Worm (Caenorhabditis elegans): ENCODE measurements around the gene jmjd-2.

Gene jmjd-2

ce11 chrII:14249489-14249888 is 6.1 kb upstream of the jmjd-2 start:
- TF ChIP-seq W03F9.2 (tag; optimal IDR thresholded peaks at IDR 0.05), result peak; percentile 10
- TF ChIP-seq dao-5 (tag; optimal IDR thresholded peaks at IDR 0.05), result no peak

DNA sequence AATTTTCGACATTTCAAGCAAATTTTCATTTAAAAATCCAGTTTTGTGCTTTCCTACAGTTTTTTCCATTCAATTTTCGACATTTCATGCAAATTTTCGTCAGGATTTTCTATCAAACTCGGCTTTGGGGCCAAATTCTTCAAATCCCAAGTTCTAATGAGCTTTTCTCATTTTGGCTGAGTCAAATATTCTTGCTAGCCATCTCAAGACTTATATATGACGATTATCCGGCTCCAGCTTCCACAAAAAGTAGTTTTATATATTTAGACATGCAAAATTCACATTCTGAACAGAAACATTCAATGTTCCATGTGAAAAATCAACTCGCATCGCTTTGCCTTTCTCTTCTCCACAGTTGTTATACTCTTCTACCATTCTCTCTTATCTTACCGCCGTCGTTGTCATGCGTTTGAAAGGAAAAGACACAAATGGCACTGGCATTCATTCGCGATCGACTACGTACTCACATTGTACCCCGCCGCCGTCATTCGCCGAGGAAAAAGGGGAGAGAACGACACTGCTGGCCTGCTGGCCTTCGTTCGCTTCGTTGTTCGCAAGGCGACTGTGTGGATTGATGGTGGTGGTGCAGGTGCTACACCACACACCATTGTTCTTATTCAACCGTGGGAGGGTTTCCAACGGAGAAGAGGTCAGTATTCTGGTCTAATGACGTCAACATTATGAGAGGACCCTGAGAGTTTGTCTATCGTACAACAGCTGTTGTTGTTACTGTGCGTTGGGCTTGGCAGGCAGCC is 4.5 kb upstream of the jmjd-2 start:
- no peak for TF ChIP-seq him-1 (tag; optimal IDR thresholded peaks at IDR 0.05)
- no peak for TF ChIP-seq dao-5 (tag; optimal IDR thresholded peaks at IDR 0.05)
- TF ChIP-seq W03F9.2 (tag; optimal IDR thresholded peaks at IDR 0.05), result no peak

- TF ChIP-seq dao-5 (tag; optimal IDR thresholded peaks at IDR 0.05) (no peak), him-1 (tag; optimal IDR thresholded peaks at IDR 0.05) (no peak), W03F9.2 (tag; optimal IDR thresholded peaks at IDR 0.05) (no peak)
Observed at ce11 chrII:14247227-14247626, 3.8 kb upstream of the jmjd-2 start.

ce11 chrII:14244457-14245254 is 1.3 kb upstream of the jmjd-2 start:
- TF ChIP-seq dao-5 (tag; optimal IDR thresholded peaks at IDR 0.05) (no peak), him-1 (tag; optimal IDR thresholded peaks at IDR 0.05) (no peak), W03F9.2 (tag; optimal IDR thresholded peaks at IDR 0.05) (peak; percentile 37)

DNA sequence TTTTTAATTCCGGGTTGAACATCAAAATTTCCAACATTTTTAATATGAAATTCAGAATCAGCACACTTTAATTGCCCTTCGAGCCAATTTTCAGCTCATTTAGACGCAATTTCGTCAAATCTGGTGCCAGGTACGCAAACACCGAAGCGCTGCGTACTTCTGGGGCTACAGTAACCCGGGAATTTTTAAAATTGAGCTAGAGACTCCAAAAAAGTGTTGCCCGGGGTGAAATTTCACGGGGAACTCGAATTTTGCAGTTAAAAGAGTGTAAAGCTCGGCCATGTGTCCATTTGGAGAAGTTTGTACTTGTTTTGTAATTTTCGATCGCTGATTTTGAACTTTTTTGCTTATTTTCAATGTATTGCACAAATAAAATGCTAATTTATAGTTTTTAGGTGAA is 1.1 kb downstream of the jmjd-2 start:
- no peak for TF ChIP-seq W03F9.2 (tag; optimal IDR thresholded peaks at IDR 0.05)
- no peak for TF ChIP-seq dao-5 (tag; optimal IDR thresholded peaks at IDR 0.05)
- TF ChIP-seq him-1 (tag; optimal IDR thresholded peaks at IDR 0.05), result no peak

ce11 chrII:14239924-14240323 is 3.5 kb downstream of the jmjd-2 start:
- TF ChIP-seq dao-5 (tag; optimal IDR thresholded peaks at IDR 0.05) (no peak), W03F9.2 (tag; optimal IDR thresholded peaks at IDR 0.05) (no peak), him-1 (tag; optimal IDR thresholded peaks at IDR 0.05) (no peak)

DNA sequence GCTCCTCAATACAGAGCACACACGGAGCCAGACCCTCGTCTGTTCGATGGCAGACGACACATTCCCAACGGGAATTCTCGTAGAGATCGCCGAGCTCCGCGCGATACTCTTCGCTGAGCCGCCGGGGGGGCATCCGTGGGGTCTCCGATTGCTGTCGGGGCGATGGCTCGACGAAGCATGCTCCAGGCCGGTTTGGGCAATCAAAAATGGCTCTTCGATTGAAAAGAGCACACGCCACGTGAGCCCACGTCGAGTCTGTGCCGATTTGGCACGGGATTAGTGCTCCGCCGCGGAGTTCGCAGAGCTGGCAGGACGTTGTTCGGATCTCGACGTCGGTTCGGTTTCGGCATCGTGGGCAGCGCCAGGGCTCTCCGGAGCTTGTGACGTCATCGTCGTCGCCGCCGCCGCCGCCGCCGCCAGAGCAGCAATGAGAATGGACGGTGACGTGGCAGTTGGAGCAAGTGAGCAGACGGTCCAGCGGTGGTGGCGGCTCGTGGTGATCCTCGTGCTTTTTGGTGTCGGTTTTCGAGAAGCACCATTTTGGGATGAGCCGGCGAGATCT is 6.1 kb downstream of the jmjd-2 start:
- TF ChIP-seq him-1 (tag; optimal IDR thresholded peaks at IDR 0.05) (no peak), W03F9.2 (tag; optimal IDR thresholded peaks at IDR 0.05) (no peak), dao-5 (tag; optimal IDR thresholded peaks at IDR 0.05) (no peak)

- TF ChIP-seq W03F9.2 (tag; optimal IDR thresholded peaks at IDR 0.05) (no peak), him-1 (tag; optimal IDR thresholded peaks at IDR 0.05) (no peak), dao-5 (tag; optimal IDR thresholded peaks at IDR 0.05) (no peak)
Observed at ce11 chrII:14236569-14236968, 6.8 kb downstream of the jmjd-2 start.

DNA sequence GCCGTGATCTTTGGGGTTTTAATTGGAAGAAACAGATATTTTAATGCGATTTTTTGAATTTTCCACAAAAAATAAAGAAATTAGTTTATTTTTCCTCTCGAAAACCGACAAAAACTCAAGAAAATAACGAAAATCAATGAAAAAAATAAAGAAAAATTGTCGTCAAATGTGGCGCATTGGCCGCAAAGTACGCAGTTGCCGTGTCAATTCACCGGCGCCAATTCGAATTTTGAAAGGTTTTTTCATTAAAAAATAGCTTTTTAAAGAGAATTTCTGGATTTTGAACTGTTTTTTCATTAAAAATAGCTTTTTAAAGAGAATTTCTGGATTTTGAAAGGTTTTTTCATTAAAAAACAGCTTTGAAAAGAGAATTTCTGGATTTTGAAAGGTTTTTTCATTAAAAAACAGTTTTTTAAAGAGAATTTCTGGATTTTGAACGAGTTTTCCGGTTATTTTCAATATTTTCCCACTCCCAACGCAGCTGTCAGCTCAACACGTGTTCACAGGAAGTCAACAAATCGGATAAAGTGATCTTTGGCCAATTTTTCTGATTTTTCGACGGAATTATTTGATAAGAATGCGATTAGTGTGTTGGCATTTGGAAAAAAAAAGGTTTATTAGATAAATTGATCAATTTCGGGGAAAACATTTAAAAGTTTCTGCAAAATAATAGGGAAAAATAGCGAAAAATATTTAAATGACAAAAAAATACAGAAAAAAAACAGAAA is 8.9 kb downstream of the jmjd-2 start:
- TF ChIP-seq him-1 (tag; optimal IDR thresholded peaks at IDR 0.05) (no peak), W03F9.2 (tag; optimal IDR thresholded peaks at IDR 0.05) (no peak), dao-5 (tag; optimal IDR thresholded peaks at IDR 0.05) (no peak)

ce11 chrII:14233879-14234278 is 9.5 kb downstream of the jmjd-2 start, which contains the start of gene men-1:
men-1 (minus strand) TSS chrII:14234120.
- TF ChIP-seq dao-5 (tag; optimal IDR thresholded peaks at IDR 0.05), result no peak
- no peak for TF ChIP-seq him-1 (tag; optimal IDR thresholded peaks at IDR 0.05)
- TF ChIP-seq W03F9.2 (tag; optimal IDR thresholded peaks at IDR 0.05), result no peak

DNA sequence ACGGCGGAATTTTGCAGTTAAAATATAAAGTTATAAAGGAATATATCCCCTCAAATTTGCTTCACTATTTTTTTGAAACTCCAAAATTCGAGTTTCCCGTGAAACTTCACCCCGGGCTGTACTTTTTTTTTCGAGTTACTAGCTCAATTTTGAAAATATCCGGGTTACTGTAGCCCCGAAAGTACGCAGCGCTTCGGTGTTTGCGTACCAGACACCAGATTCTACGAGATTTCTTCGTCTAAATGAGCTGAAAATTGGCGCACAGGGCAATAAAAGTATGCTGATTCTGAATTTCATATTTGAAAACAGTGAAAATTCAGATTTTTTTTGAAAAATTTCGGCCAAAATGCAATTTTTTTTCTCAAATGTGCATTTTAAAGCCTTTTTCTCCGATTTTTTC is 12.5 kb downstream of the jmjd-2 start:
- TF ChIP-seq dao-5 (tag; optimal IDR thresholded peaks at IDR 0.05) (no peak), him-1 (tag; optimal IDR thresholded peaks at IDR 0.05) (no peak), W03F9.2 (tag; optimal IDR thresholded peaks at IDR 0.05) (no peak)

- no peak for TF ChIP-seq him-1 (tag; optimal IDR thresholded peaks at IDR 0.05)
- no peak for TF ChIP-seq W03F9.2 (tag; optimal IDR thresholded peaks at IDR 0.05)
- no peak for TF ChIP-seq dao-5 (tag; optimal IDR thresholded peaks at IDR 0.05)
Observed at ce11 chrII:14230075-14230474, 13.3 kb downstream of the jmjd-2 start.

ce11 chrII:14226175-14226574 is 17.2 kb downstream of the jmjd-2 start, which contains the start of gene Y48B6A.13:
Y48B6A.13 (minus strand) TSS chrII:14226275.
- TF ChIP-seq W03F9.2 (tag; optimal IDR thresholded peaks at IDR 0.05) (no peak), dao-5 (tag; optimal IDR thresholded peaks at IDR 0.05) (no peak), him-1 (tag; optimal IDR thresholded peaks at IDR 0.05) (no peak)
